Worm (Caenorhabditis elegans): Measurements from ENCODE around the gene Y43F8B.29.

- TF ChIP-seq snpc-4 (tag; optimal IDR thresholded peaks at IDR 0.05) (no peak), gmeb-1 (tag; optimal IDR thresholded peaks at IDR 0.05) (no peak), blmp-1 (tag; optimal IDR thresholded peaks at IDR 0.05; ENCODE audit: insufficient read depth) (no peak), ztf-11 (tag; optimal IDR thresholded peaks at IDR 0.05) (no peak), nhr-237 (tag; optimal IDR thresholded peaks at IDR 0.05) (no peak), nhr-12 (tag; optimal IDR thresholded peaks at IDR 0.05) (no peak), sma-9 (GFP tag; optimal IDR thresholded peaks at IDR 0.05) (no peak), sma-9 (tag; optimal IDR thresholded peaks at IDR 0.05) (no peak)
Measured at ce11 chrV:19470385-19470784, 21.0 kb upstream of the Y43F8B.29 start, which contains the start of gene Y43F8B.11.

Measured in whole organism, L2 larva.